Worm (Caenorhabditis elegans): ENCODE measurements around the gene B0303.11.

- TF ChIP-seq pha-4 (tag; optimal IDR thresholded peaks at IDR 0.05) = no peak
- TF ChIP-seq ama-1 (optimal IDR thresholded peaks at IDR 0.05) = no peak
- no peak for TF ChIP-seq nfya-1 (tag; optimal IDR thresholded peaks at IDR 0.05)
- no peak for TF ChIP-seq ceh-18 (tag; optimal IDR thresholded peaks at IDR 0.05)
- TF ChIP-seq pqm-1 (tag; optimal IDR thresholded peaks at IDR 0.05) = no peak
- no peak for TF ChIP-seq ceh-9 (tag; optimal IDR thresholded peaks at IDR 0.05)
- no peak for TF ChIP-seq elt-2 (tag; optimal IDR thresholded peaks at IDR 0.05)
- no peak for TF ChIP-seq unc-86 (tag; optimal IDR thresholded peaks at IDR 0.05)
- no peak for TF ChIP-seq F13H6.1 (tag; optimal IDR thresholded peaks at IDR 0.05)
- no peak for TF ChIP-seq ceh-2 (tag; optimal IDR thresholded peaks at IDR 0.05)
- no peak for TF ChIP-seq madf-2 (tag; optimal IDR thresholded peaks at IDR 0.05)
- TF ChIP-seq unc-3 (GFP tag; conservative IDR thresholded peaks at IDR 0.05) = no peak
- TF ChIP-seq unc-3 (tag; optimal IDR thresholded peaks at IDR 0.05) = no peak
- no peak for TF ChIP-seq gmeb-2 (tag; optimal IDR thresholded peaks at IDR 0.05)
Measured at ce11 chrIII:8718592-8718991, 8.4 kb upstream of the B0303.11 start.

Measured in whole organism, late embryonic.